Fruit fly (Drosophila melanogaster) whole organism, pupa: ENCODE data around the gene Samuel.

Experiments used
- CG10348 ChIP-seq: fragments of 200-800 bp; sonication (Bioruptor generic); IDR thresholded peaks from 2 replicates; pipeline ENCODE4 v1.3.6; 2022; ENCODE audit warnings: missing biosample characterization, missing genetic modification characterization
- CG12605 ChIP-seq: fragments of 200-800 bp; sonication (Bioruptor generic); IDR thresholded peaks from 2 replicates; pipeline ENCODE4 v1.3.6; 2022; ENCODE audit warnings: missing biosample characterization, missing genetic modification characterization
- CG13204 ChIP-seq: fragments of 200-800 bp; sonication (Bioruptor generic); optimal IDR thresholded peaks from 2 replicates; lab custom pipeline; 2018; ENCODE audit warnings: missing biosample characterization, mild to moderate bottlenecking, missing genetic modification characterization, moderate library complexity
- CG14655 ChIP-seq: fragments of 200-800 bp; sonication (Bioruptor generic); optimal IDR thresholded peaks from 3 replicates; lab custom pipeline; 2017; ENCODE audit warnings: mild to moderate bottlenecking, missing biosample characterization, missing genetic modification reagents, missing genetic modification characterization
- CG15710 ChIP-seq: fragments of 200-800 bp; sonication (Bioruptor generic); optimal IDR thresholded peaks from 2 replicates; lab custom pipeline; 2018; ENCODE audit warnings: missing biosample characterization, mild to moderate bottlenecking, missing genetic modification characterization, moderate library complexity
- CG17806 ChIP-seq: fragments of 200-800 bp; sonication (Bioruptor generic); optimal IDR thresholded peaks from 2 replicates; lab custom pipeline; 2018; ENCODE audit warnings: missing biosample characterization, mild to moderate bottlenecking, missing genetic modification characterization, moderate library complexity
- CG32121 ChIP-seq: fragments of 200-800 bp; sonication (Bioruptor generic); IDR thresholded peaks from 2 replicates; pipeline ENCODE4 v1.3.6; 2022; ENCODE audit warnings: missing biosample characterization, missing genetic modification characterization
- CG34367 ChIP-seq: fragments of 200-800 bp; sonication (Bioruptor generic); optimal IDR thresholded peaks from 2 replicates; lab custom pipeline; 2018; ENCODE audit warnings: missing biosample characterization, mild to moderate bottlenecking, missing genetic modification characterization
- CG4496 ChIP-seq: fragments of 200-800 bp; sonication (Bioruptor generic); IDR thresholded peaks from 3 replicates; pipeline ENCODE4 v1.3.6; 2022; ENCODE audit warnings: missing biosample characterization, missing genetic modification characterization
- CG8159 ChIP-seq: fragments of 200-800 bp; sonication (Bioruptor generic); optimal IDR thresholded peaks from 3 replicates; lab custom pipeline; 2018; ENCODE audit warnings: missing biosample characterization, mild to moderate bottlenecking, missing genetic modification characterization, moderate library complexity
- CG8301 ChIP-seq: fragments of 200-800 bp; sonication (Bioruptor generic); optimal IDR thresholded peaks from 2 replicates; lab custom pipeline; 2018; ENCODE audit warnings: missing biosample characterization, mild to moderate bottlenecking, missing genetic modification characterization
- CG9948 ChIP-seq: fragments of 200-800 bp; sonication (Bioruptor generic); optimal IDR thresholded peaks from 2 replicates; lab custom pipeline; 2018; ENCODE audit warnings: missing biosample characterization, mild to moderate bottlenecking, missing genetic modification characterization, moderate library complexity
- D1 ChIP-seq: fragments of 200-800 bp; sonication (Bioruptor generic); optimal IDR thresholded peaks from 2 replicates; lab custom pipeline; 2018; ENCODE audit warnings: missing biosample characterization, mild to moderate bottlenecking, missing genetic modification characterization, moderate library complexity
- EcR ChIP-seq: fragments of 200-800 bp; sonication (Bioruptor generic); optimal IDR thresholded peaks from 3 replicates; lab custom pipeline; 2019; ENCODE audit warnings: missing biosample characterization, missing genetic modification characterization, mild to moderate bottlenecking, moderate library complexity, missing genetic modification reagents
- Ets98B ChIP-seq: fragments of 200-800 bp; sonication (Bioruptor generic); IDR thresholded peaks from 2 replicates; pipeline ENCODE4 v1.3.6; 2022; ENCODE audit warnings: missing biosample characterization, missing genetic modification characterization
- Pif1A ChIP-seq: fragments of 200-800 bp; sonication (Bioruptor generic); optimal IDR thresholded peaks from 3 replicates; lab custom pipeline; 2016; ENCODE audit warnings: missing biosample characterization, missing genetic modification characterization
- Pif1B ChIP-seq: fragments of 200-800 bp; sonication (Bioruptor generic); optimal IDR thresholded peaks from 3 replicates; lab custom pipeline; 2016; ENCODE audit warnings: missing biosample characterization, missing genetic modification characterization
- Snoo ChIP-seq: fragments of 200-800 bp; sonication (Bioruptor generic); optimal IDR thresholded peaks from 3 replicates; lab custom pipeline; 2017; ENCODE audit warnings: missing biosample characterization, mild to moderate bottlenecking, missing genetic modification characterization, inconsistent platforms
- fd96Ca ChIP-seq: fragments of 200-800 bp; sonication (Bioruptor generic); IDR thresholded peaks from 3 replicates; pipeline ENCODE4 v1.3.6; 2022; ENCODE audit warnings: missing biosample characterization, missing genetic modification characterization
- gl ChIP-seq: fragments of 200-800 bp; sonication (Bioruptor generic); optimal IDR thresholded peaks from 2 replicates; lab custom pipeline; 2018; ENCODE audit warnings: missing biosample characterization, mild to moderate bottlenecking, missing genetic modification characterization
- rn ChIP-seq: fragments of 200-800 bp; sonication (Bioruptor generic); IDR thresholded peaks from 2 replicates; pipeline ENCODE4 v1.3.6; 2022; ENCODE audit warnings: missing biosample characterization, missing genetic modification characterization

Samuel gene

dm6 chr2L:11052493-11052788 lies 14.4 kb downstream of the Samuel start:
- TF ChIP-seq gl, result peak; percentile 32
- no peak for TF ChIP-seq CG12605
- peak; percentile 88 for TF ChIP-seq Pif1A (GFP tag; lab: Kevin White, UChicago)
- peak; percentile 27 for TF ChIP-seq CG8301
- TF ChIP-seq Snoo (tag; lab: Kevin White, UChicago), result no peak
- TF ChIP-seq CG8159 (tag; lab: Kevin White, UChicago), result peak; percentile 86
- no peak for TF ChIP-seq rn
- no peak for TF ChIP-seq CG32121 (GFP tag; lab: Robert Waterston, UW)
- peak; percentile 80 for TF ChIP-seq CG9948 (tag; lab: Kevin White, UChicago)
- TF ChIP-seq CG4496 (GFP tag; lab: Robert Waterston, UW), result peak; percentile 17; the same call in 1 of the 3 replicates
- TF ChIP-seq EcR (GFP tag; lab: Kevin White, UChicago), result no peak
- no peak for TF ChIP-seq Pif1B (GFP tag; lab: Kevin White, UChicago)
- peak; percentile 67 for TF ChIP-seq D1 (tag; lab: Kevin White, UChicago)
- peak; percentile 51 for TF ChIP-seq CG34367 (tag; lab: Kevin White, UChicago)
- TF ChIP-seq fd96Ca (GFP tag; lab: Robert Waterston, UW), result no peak
- peak; percentile 83 for TF ChIP-seq CG15710 (tag; lab: Kevin White, UChicago)
- no peak for TF ChIP-seq CG13204 (GFP tag; lab: Kevin White, UChicago)
- no peak for TF ChIP-seq CG10348 (GFP tag; lab: Robert Waterston, UW)
- TF ChIP-seq CG14655 (GFP tag; lab: Kevin White, UChicago), result peak; percentile 53
- no peak for TF ChIP-seq Ets98B
- TF ChIP-seq CG17806 (tag; lab: Kevin White, UChicago), result peak; percentile 82

DNA sequence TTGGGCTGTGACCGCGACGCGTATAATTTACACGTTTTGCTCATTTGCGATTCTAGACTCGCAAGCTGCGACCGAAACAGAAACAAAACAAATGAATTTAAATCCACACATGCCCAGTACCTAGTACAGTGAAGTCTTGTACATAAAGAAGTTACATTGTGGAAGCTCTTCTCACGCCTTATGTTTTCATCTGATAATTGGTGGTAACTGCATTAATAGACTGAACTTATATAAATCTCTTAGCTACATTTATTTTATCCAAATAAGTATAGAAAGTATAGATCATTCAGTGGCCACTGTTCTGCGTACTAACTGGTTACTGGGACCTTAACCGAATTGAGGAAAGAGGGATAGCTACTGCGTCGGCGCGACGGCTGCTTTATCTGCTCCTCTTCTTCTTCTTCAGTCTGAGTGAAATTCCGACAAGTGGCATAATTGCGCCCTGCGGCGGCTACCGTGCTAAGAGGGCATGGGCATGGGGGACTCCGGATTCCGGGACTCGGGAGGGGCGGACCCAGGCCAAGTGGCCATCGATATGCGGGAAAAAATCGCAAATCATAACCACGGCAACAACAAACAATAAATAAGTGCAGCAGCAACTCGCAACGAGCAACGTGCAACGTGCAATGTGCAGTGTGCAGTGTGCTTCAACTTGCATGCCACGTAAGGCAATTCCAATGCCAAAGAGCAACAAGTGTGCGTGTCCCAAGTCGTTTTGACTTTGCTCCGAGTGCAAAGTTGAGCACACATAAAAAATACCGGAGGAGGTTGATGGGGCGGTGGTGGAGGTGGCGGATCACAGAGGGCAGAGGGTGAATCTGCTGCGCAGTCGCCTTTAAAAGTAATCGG lies 14.9 kb downstream of the Samuel start:
- no peak for TF ChIP-seq rn
- TF ChIP-seq Snoo (tag; lab: Kevin White, UChicago), result no peak
- no peak for TF ChIP-seq CG12605
- peak; percentile 15 for TF ChIP-seq CG9948 (tag; lab: Kevin White, UChicago)
- 0 out of 3 replicates have a peak, but pooled peaks have one; percentile 11 for TF ChIP-seq CG4496 (GFP tag; lab: Robert Waterston, UW)
- TF ChIP-seq gl, result no peak
- no peak for TF ChIP-seq CG8301
- TF ChIP-seq fd96Ca (GFP tag; lab: Robert Waterston, UW), result no peak
- no peak for TF ChIP-seq CG13204 (GFP tag; lab: Kevin White, UChicago)
- TF ChIP-seq CG17806 (tag; lab: Kevin White, UChicago), result peak; percentile 29
- TF ChIP-seq Pif1A (GFP tag; lab: Kevin White, UChicago), result peak; percentile 74
- peak; percentile 54 for TF ChIP-seq CG15710 (tag; lab: Kevin White, UChicago)
- no peak for TF ChIP-seq CG14655 (GFP tag; lab: Kevin White, UChicago)
- TF ChIP-seq Ets98B, result no peak
- TF ChIP-seq CG10348 (GFP tag; lab: Robert Waterston, UW), result no peak
- TF ChIP-seq CG34367 (tag; lab: Kevin White, UChicago), result peak; percentile 13
- TF ChIP-seq CG8159 (tag; lab: Kevin White, UChicago), result peak; percentile 58
- peak; percentile 27 for TF ChIP-seq EcR (GFP tag; lab: Kevin White, UChicago)

dm6 chr2L:11049723-11050122 lies 17.1 kb downstream of the Samuel start:
- no peak for TF ChIP-seq gl
- no peak for TF ChIP-seq CG9948 (tag; lab: Kevin White, UChicago)
- peak; percentile 41 for TF ChIP-seq EcR (GFP tag; lab: Kevin White, UChicago)
- TF ChIP-seq CG13204 (GFP tag; lab: Kevin White, UChicago), result peak; percentile 5
- TF ChIP-seq Pif1B (GFP tag; lab: Kevin White, UChicago), result no peak
- no peak for TF ChIP-seq rn
- TF ChIP-seq CG32121 (GFP tag; lab: Robert Waterston, UW), result no peak
- TF ChIP-seq, all 21 proteins: peak for 2

DNA sequence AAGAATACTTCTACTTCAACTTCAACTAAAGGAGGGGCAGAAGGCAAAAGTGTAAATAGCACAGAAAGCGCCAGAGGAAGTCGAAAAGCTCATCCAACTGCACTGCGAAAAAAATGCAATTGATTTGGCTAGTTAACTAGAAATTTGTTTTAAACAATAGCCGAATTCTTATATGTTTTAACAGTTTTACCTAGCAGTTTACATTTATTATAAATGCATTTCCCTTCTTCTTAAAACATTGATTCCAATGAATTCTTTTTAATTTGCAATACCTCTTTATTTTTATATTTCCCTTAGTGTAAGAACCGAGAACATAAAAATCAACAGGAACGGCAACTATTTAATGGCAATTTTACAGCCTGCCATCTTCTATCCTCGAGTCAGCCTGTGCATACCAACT lies 18.5 kb downstream of the Samuel start:
- TF ChIP-seq Snoo (tag; lab: Kevin White, UChicago) (no peak), gl (peak; percentile 18), CG32121 (GFP tag; lab: Robert Waterston, UW) (no peak), CG8159 (tag; lab: Kevin White, UChicago) (peak; percentile 67), CG9948 (tag; lab: Kevin White, UChicago) (peak; percentile 52), CG13204 (GFP tag; lab: Kevin White, UChicago) (no peak), CG15710 (tag; lab: Kevin White, UChicago) (no peak), Pif1A (GFP tag; lab: Kevin White, UChicago) (peak; percentile 14), CG14655 (GFP tag; lab: Kevin White, UChicago) (peak; percentile 70), CG12605 (no peak), Ets98B (no peak), CG8301 (peak; percentile 51), Pif1B (GFP tag; lab: Kevin White, UChicago) (peak; percentile 8), EcR (GFP tag; lab: Kevin White, UChicago) (no peak), CG17806 (tag; lab: Kevin White, UChicago) (peak; percentile 66)

DNA sequence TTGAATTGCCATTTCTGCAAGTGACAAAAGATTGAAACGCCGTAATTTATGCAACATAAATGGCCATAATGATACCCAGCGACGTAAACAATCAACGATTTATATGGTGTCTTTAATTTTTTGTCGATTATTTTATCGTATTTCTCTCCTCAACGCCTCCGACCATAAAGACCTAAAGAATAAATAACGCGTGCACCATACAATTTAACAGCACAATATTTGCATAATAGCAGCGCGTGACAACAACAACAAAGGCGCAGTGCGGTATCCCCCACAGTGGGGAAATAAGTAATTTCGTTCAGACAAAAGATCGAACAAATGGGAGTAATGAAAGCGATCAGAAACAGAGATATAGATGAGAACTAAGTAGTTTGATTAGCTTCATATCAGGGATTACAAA lies 20.7 kb downstream of the Samuel start:
- TF ChIP-seq CG4496 (GFP tag; lab: Robert Waterston, UW) (no peak), gl (no peak), Pif1B (GFP tag; lab: Kevin White, UChicago) (no peak), rn (no peak), CG14655 (GFP tag; lab: Kevin White, UChicago) (no peak), CG9948 (tag; lab: Kevin White, UChicago) (no peak), CG8301 (no peak), Ets98B (no peak), CG17806 (tag; lab: Kevin White, UChicago) (no peak), CG34367 (tag; lab: Kevin White, UChicago) (no peak), CG32121 (GFP tag; lab: Robert Waterston, UW) (no peak), CG12605 (no peak), CG10348 (GFP tag; lab: Robert Waterston, UW) (no peak), Snoo (tag; lab: Kevin White, UChicago) (no peak), EcR (GFP tag; lab: Kevin White, UChicago) (no peak), Pif1A (GFP tag; lab: Kevin White, UChicago) (no peak), D1 (tag; lab: Kevin White, UChicago) (no peak), CG13204 (GFP tag; lab: Kevin White, UChicago) (no peak), CG15710 (tag; lab: Kevin White, UChicago) (no peak)
